Worm (Caenorhabditis elegans) whole organism, L1 larva: ENCODE measurements around the gene dct-12.

Experiments
- C34B4.2 ChIP-seq: sonication (generic microtip); optimal IDR thresholded peaks from 2 replicates; lab custom pipeline; 2017; ENCODE audit warnings: mild to moderate bottlenecking, missing genetic modification characterization, missing compliant biosample characterization
- alr-1 ChIP-seq: fragments of 200-800 bp; sonication (Bioruptor generic); optimal IDR thresholded peaks from 2 replicates; lab custom pipeline; 2018; ENCODE audit warnings: borderline replicate concordance, mild to moderate bottlenecking, missing genetic modification characterization, missing compliant biosample characterization
- aly-2 ChIP-seq: fragments of 150-350 bp; optimal IDR thresholded peaks from 2 replicates; lab custom pipeline; 2014; ENCODE audit warnings: missing biosample characterization, missing genetic modification characterization
- ama-1 ChIP-seq: fragments of 150-350 bp; optimal IDR thresholded peaks from 2 replicates; lab custom pipeline; 2014
- blmp-1 ChIP-seq: fragments of 150-350 bp; optimal IDR thresholded peaks from 2 replicates; lab custom pipeline; 2014; ENCODE audit warnings: missing biosample characterization, missing genetic modification characterization
- ceh-63 ChIP-seq: fragments of 200-800 bp; sonication (Bioruptor generic); optimal IDR thresholded peaks from 2 replicates; lab custom pipeline; 2018; ENCODE audit warnings: mild to moderate bottlenecking, missing genetic modification characterization, missing compliant biosample characterization
- ceh-82 ChIP-seq, 3 experiments: fragments of 150-350 bp in 1 of 3; sonication (generic microtip) in 2 of 3; optimal IDR thresholded peaks; 2 replicates each; lab custom pipeline; 2014 to 2017; ENCODE audit warnings: missing biosample characterization in 3 of 3, missing genetic modification characterization in 3 of 3
- ceh-90 ChIP-seq: sonication (generic microtip); optimal IDR thresholded peaks from 2 replicates; lab custom pipeline; 2016; ENCODE audit warnings: missing genetic modification characterization, missing compliant biosample characterization
- ces-1 ChIP-seq: fragments of 150-350 bp; optimal IDR thresholded peaks from 2 replicates; lab custom pipeline; 2014; ENCODE audit warnings: missing biosample characterization, missing genetic modification reagents, missing genetic modification characterization
- dpl-1 ChIP-seq, 3 experiments: fragments of 150-350 bp in 2 of 3; sonication (generic microtip) in 1 of 3; optimal IDR thresholded peaks; 2 replicates each; lab custom pipeline; 2014 to 2017; ENCODE audit warnings: missing biosample characterization in 3 of 3, missing genetic modification characterization in 3 of 3, missing genetic modification reagents in 3 of 3
- dsc-1 ChIP-seq: sonication (generic microtip); optimal IDR thresholded peaks from 2 replicates; lab custom pipeline; 2016; ENCODE audit warnings: mild to moderate bottlenecking, missing genetic modification characterization, missing compliant biosample characterization
- elt-2 ChIP-seq: sonication (generic microtip); optimal IDR thresholded peaks from 2 replicates; lab custom pipeline; 2016; ENCODE audit warnings: missing genetic modification characterization, mild to moderate bottlenecking, inconsistent platforms, missing compliant biosample characterization, missing genetic modification reagents
- elt-3 ChIP-seq, 6 experiments: fragments of 150-350 bp in 1 of 6; sonication (generic microtip); optimal IDR thresholded peaks; 2 replicates each; lab custom pipeline; 2017 to 2018; ENCODE audit warnings: missing biosample characterization in 6 of 6, missing genetic modification characterization in 6 of 6, inconsistent platforms in 1 of 6
- ets-5 ChIP-seq: fragments of 200-800 bp; sonication (Bioruptor generic); IDR thresholded peaks from 2 replicates; pipeline ENCODE4 v1.3.6; 2022; ENCODE audit warnings: missing genetic modification characterization, missing compliant biosample characterization
- fkh-10 ChIP-seq: sonication (generic microtip); optimal IDR thresholded peaks from 2 replicates; lab custom pipeline; 2017; ENCODE audit warnings: missing biosample characterization, missing genetic modification reagents, missing genetic modification characterization
- fkh-4 ChIP-seq: sonication (generic microtip); optimal IDR thresholded peaks from 2 replicates; lab custom pipeline; 2016; ENCODE audit warnings: missing compliant biosample characterization, missing genetic modification characterization, borderline replicate concordance
- hlh-17 ChIP-seq: fragments of 200-800 bp; sonication (Bioruptor generic); optimal IDR thresholded peaks from 2 replicates; lab custom pipeline; 2018; ENCODE audit warnings: missing genetic modification characterization, mild to moderate bottlenecking, missing compliant biosample characterization, moderate library complexity, borderline replicate concordance
- hpl-2 ChIP-seq: fragments of 150-350 bp; optimal IDR thresholded peaks from 2 replicates; lab custom pipeline; 2014; ENCODE audit warnings: missing biosample characterization, missing genetic modification reagents, missing genetic modification characterization
- irx-1 ChIP-seq: sonication (generic microtip); optimal IDR thresholded peaks from 2 replicates; lab custom pipeline; 2016; ENCODE audit warnings: missing genetic modification characterization, missing compliant biosample characterization
- isw-1 ChIP-seq: fragments of 200-800 bp; sonication (Bioruptor generic); IDR thresholded peaks from 2 replicates; pipeline ENCODE4 v1.3.6; 2022; ENCODE audit warnings: missing genetic modification characterization, missing compliant biosample characterization
- jun-1 ChIP-seq: fragments of 150-350 bp; optimal IDR thresholded peaks from 2 replicates; lab custom pipeline; 2014; ENCODE audit warnings: missing biosample characterization, missing genetic modification reagents, missing genetic modification characterization
- lin-13 ChIP-seq: fragments of 150-350 bp; optimal IDR thresholded peaks from 2 replicates; lab custom pipeline; 2014; ENCODE audit warnings: missing biosample characterization, missing genetic modification reagents, missing genetic modification characterization
- lin-14 ChIP-seq: fragments of 200-800 bp; sonication (Bioruptor generic); optimal IDR thresholded peaks from 2 replicates; lab custom pipeline; 2018; ENCODE audit warnings: mild to moderate bottlenecking, missing genetic modification characterization, moderate library complexity, missing compliant biosample characterization
- lin-15B ChIP-seq: fragments of 150-350 bp; sonication (generic microtip); optimal IDR thresholded peaks from 3 replicates; lab custom pipeline; 2014; ENCODE audit warnings: missing biosample characterization, missing genetic modification characterization
- lin-39 ChIP-seq: fragments of 150-350 bp; optimal IDR thresholded peaks from 2 replicates; lab custom pipeline; 2014; ENCODE audit warnings: missing biosample characterization, missing genetic modification reagents, missing genetic modification characterization
- lsy-2 ChIP-seq, 2 experiments: fragments of 150-350 bp; optimal IDR thresholded peaks; 2 replicates each; lab custom pipeline; 2014; ENCODE audit warnings: missing biosample characterization in 2 of 2, missing genetic modification characterization in 2 of 2
- mab-9 ChIP-seq: fragments of 200-800 bp; sonication (Bioruptor generic); IDR thresholded peaks from 2 replicates; pipeline ENCODE4 v1.3.6; 2022; ENCODE audit warnings: missing genetic modification reagents, missing genetic modification characterization, missing compliant biosample characterization
- mdl-1 ChIP-seq, 2 experiments: fragments of 150-350 bp; optimal IDR thresholded peaks; 2 replicates each; lab custom pipeline; 2014 to 2017; ENCODE audit warnings: missing biosample characterization in 2 of 2, missing genetic modification characterization in 2 of 2, inconsistent platforms in 1 of 2
- mef-2 ChIP-seq: fragments of 150-350 bp; optimal IDR thresholded peaks from 2 replicates; lab custom pipeline; 2014; ENCODE audit warnings: missing biosample characterization, missing genetic modification characterization
- mep-1 ChIP-seq: fragments of 150-350 bp; optimal IDR thresholded peaks from 2 replicates; lab custom pipeline; 2014; ENCODE audit warnings: missing biosample characterization, missing genetic modification characterization
- nhr-12 ChIP-seq: sonication (generic microtip); optimal IDR thresholded peaks from 2 replicates; lab custom pipeline; 2017; ENCODE audit warnings: missing biosample characterization, missing genetic modification characterization
- nhr-19 ChIP-seq: fragments of 200-800 bp; sonication (Bioruptor generic); conservative IDR thresholded peaks from 2 replicates; pipeline ENCODE4 v1.3.6; 2022; ENCODE audit warnings: missing genetic modification characterization, missing compliant biosample characterization
- nhr-20 ChIP-seq: sonication (generic microtip); optimal IDR thresholded peaks from 2 replicates; lab custom pipeline; 2016; ENCODE audit warnings: mild to moderate bottlenecking, missing genetic modification characterization, missing compliant biosample characterization
- nhr-71 ChIP-seq: sonication (generic microtip); optimal IDR thresholded peaks from 2 replicates; lab custom pipeline; 2016; ENCODE audit warnings: mild to moderate bottlenecking, missing genetic modification characterization, moderate library complexity, missing compliant biosample characterization
- nhr-76 ChIP-seq: sonication (generic microtip); optimal IDR thresholded peaks from 2 replicates; lab custom pipeline; 2017; ENCODE audit warnings: missing biosample characterization, missing genetic modification characterization
- nhr-85 ChIP-seq: sonication (generic microtip); peaks from one replicate; lab custom pipeline; 2016; ENCODE audit warnings: missing genetic modification characterization, inconsistent platforms, missing compliant biosample characterization
- pqm-1 ChIP-seq: sonication (generic microtip); optimal IDR thresholded peaks from 3 replicates; lab custom pipeline; 2017; ENCODE audit warnings: missing biosample characterization, missing genetic modification characterization
- rnt-1 ChIP-seq: sonication (generic microtip); optimal IDR thresholded peaks from 2 replicates; lab custom pipeline; 2016; ENCODE audit warnings: mild to moderate bottlenecking, missing genetic modification characterization, moderate library complexity, missing compliant biosample characterization
- skn-1 ChIP-seq: fragments of 150-350 bp; optimal IDR thresholded peaks from 2 replicates; lab custom pipeline; 2014; ENCODE audit warnings: missing biosample characterization, missing genetic modification characterization
- snpc-4 ChIP-seq: fragments of 150-350 bp; optimal IDR thresholded peaks from 2 replicates; lab custom pipeline; 2014; ENCODE audit warnings: missing biosample characterization, missing genetic modification characterization
- snu-23 ChIP-seq: sonication (generic microtip); optimal IDR thresholded peaks from 2 replicates; lab custom pipeline; 2016; ENCODE audit warnings: missing genetic modification characterization, missing compliant biosample characterization
- sox-4 ChIP-seq: sonication (generic microtip); optimal IDR thresholded peaks from 2 replicates; lab custom pipeline; 2016; ENCODE audit warnings: missing genetic modification characterization, missing compliant biosample characterization
- sptf-1 ChIP-seq: fragments of 150-350 bp; optimal IDR thresholded peaks from 2 replicates; lab custom pipeline; 2014; ENCODE audit warnings: missing biosample characterization, missing genetic modification characterization
- sup-37 ChIP-seq: fragments of 200-800 bp; sonication (Bioruptor generic); optimal IDR thresholded peaks from 2 replicates; lab custom pipeline; 2018; ENCODE audit warnings: mild to moderate bottlenecking, missing genetic modification characterization, missing compliant biosample characterization
- swsn-7 ChIP-seq: sonication (generic microtip); optimal IDR thresholded peaks from 2 replicates; lab custom pipeline; 2016; ENCODE audit warnings: missing genetic modification characterization, missing compliant biosample characterization
- tbx-2 ChIP-seq: sonication (generic microtip); optimal IDR thresholded peaks from 2 replicates; lab custom pipeline; 2016; ENCODE audit warnings: missing genetic modification characterization, missing compliant biosample characterization
- tlp-1 ChIP-seq: fragments of 150-350 bp; optimal IDR thresholded peaks from 2 replicates; lab custom pipeline; 2014; ENCODE audit warnings: missing biosample characterization, missing genetic modification characterization
- unc-130 ChIP-seq: fragments of 150-350 bp; optimal IDR thresholded peaks from 2 replicates; lab custom pipeline; 2017; ENCODE audit warnings: missing biosample characterization, missing genetic modification characterization, inconsistent platforms
- unc-98 ChIP-seq: fragments of 200-800 bp; sonication (Bioruptor generic); IDR thresholded peaks from 2 replicates; pipeline ENCODE4 v1.3.6; 2022; ENCODE audit warnings: missing genetic modification characterization, missing compliant biosample characterization
- xbp-1 ChIP-seq: sonication (generic microtip); optimal IDR thresholded peaks from 2 replicates; lab custom pipeline; 2016; ENCODE audit warnings: missing genetic modification characterization, missing compliant biosample characterization
- zag-1 ChIP-seq: fragments of 150-350 bp; optimal IDR thresholded peaks from 2 replicates; lab custom pipeline; 2014; ENCODE audit warnings: missing biosample characterization, missing genetic modification characterization
- zip-4 ChIP-seq: fragments of 200-800 bp; sonication (Bioruptor generic); optimal IDR thresholded peaks from 2 replicates; lab custom pipeline; 2018; ENCODE audit warnings: mild to moderate bottlenecking, missing genetic modification characterization, moderate library complexity, missing compliant biosample characterization
- ztf-11 ChIP-seq, 2 experiments: sonication (generic microtip); optimal IDR thresholded peaks; 2 replicates each; lab custom pipeline; 2016 to 2017; ENCODE audit warnings: missing genetic modification characterization in 2 of 2, missing biosample characterization in 1 of 2, missing compliant biosample characterization in 1 of 2
- ztf-4 ChIP-seq: fragments of 150-350 bp; optimal IDR thresholded peaks from 2 replicates; lab custom pipeline; 2014; ENCODE audit warnings: missing biosample characterization, missing genetic modification characterization

dct-12 gene

ce11 chrII:12459422-12459821 lies 27.2 kb upstream of the dct-12 start, which contains the start of gene tag-281 (continued):
- TF ChIP-seq lin-14 (GFP tag; lab: Kevin White, UChicago), result peak; percentile 89
- peak; percentile 84 for TF ChIP-seq lin-39 (tag; lab: Kevin White, UChicago)
- peak; percentile 86 for TF ChIP-seq jun-1 (tag; lab: Kevin White, UChicago)
- peak; percentile 94 for TF ChIP-seq nhr-71 (tag; lab: Kevin White, UChicago)
- peak; percentile 16 for TF ChIP-seq ztf-4 (tag; lab: Kevin White, UChicago)
- peak; percentile 89 for TF ChIP-seq nhr-20 (tag; lab: Kevin White, UChicago)
- peak in 2 of 6 experiments; percentile 74 to 86 for TF ChIP-seq elt-3 (tag; optimal IDR thresholded peaks at IDR 0.05; lab: Kevin White, UChicago)
- peak; percentile 47 for TF ChIP-seq sup-37
- TF ChIP-seq mef-2, result no peak
- TF ChIP-seq alr-1 (tag; lab: Kevin White, UChicago), result no peak
- TF ChIP-seq lin-15B, result peak; percentile 88
- TF ChIP-seq rnt-1, result peak; percentile 91
- no peak for TF ChIP-seq sptf-1 (tag; lab: Kevin White, UChicago)
- peak; percentile 45 for TF ChIP-seq sox-4
- no peak for TF ChIP-seq hlh-17
- peak; percentile 65 for TF ChIP-seq blmp-1
- peak; percentile 70 for TF ChIP-seq unc-130 (tag; lab: Kevin White, UChicago)
- peak in 1 of 2 experiments; percentile 69 for TF ChIP-seq mdl-1 (tag; optimal IDR thresholded peaks at IDR 0.05; lab: Kevin White, UChicago)
- no peak for TF ChIP-seq tlp-1 (tag; lab: Kevin White, UChicago)
- TF ChIP-seq pqm-1 (tag; lab: Kevin White, UChicago), result no peak
- peak; percentile 48 for TF ChIP-seq fkh-10
- peak; percentile 54; the same call in 1 of the 2 replicates for TF ChIP-seq mab-9 (GFP tag; lab: Robert Waterston, UW)
- TF ChIP-seq fkh-4 (tag; lab: Kevin White, UChicago), result no peak
- peak; percentile 91 to 93 for TF ChIP-seq lsy-2 (tag; optimal IDR thresholded peaks at IDR 0.05; lab: Kevin White, UChicago)
- TF ChIP-seq nhr-12 (tag; lab: Kevin White, UChicago), result no peak
- TF ChIP-seq zip-4 (GFP tag; lab: Kevin White, UChicago), result peak; percentile 42
- TF ChIP-seq xbp-1 (tag; lab: Kevin White, UChicago), result peak; percentile 87
- peak; percentile 91 for TF ChIP-seq mep-1 (tag; lab: Kevin White, UChicago)
- TF ChIP-seq snu-23 (GFP tag; lab: Kevin White, UChicago), result peak; percentile 91
- peak; percentile 93 for TF ChIP-seq nhr-85
- TF ChIP-seq aly-2 (tag; lab: Kevin White, UChicago), result peak; percentile 56
- TF ChIP-seq tbx-2 (tag; lab: Kevin White, UChicago), result peak; percentile 87
- no peak for TF ChIP-seq ets-5
- no peak for TF ChIP-seq ceh-63 (GFP tag; lab: Kevin White, UChicago)
- TF ChIP-seq dpl-1 (GFP tag; optimal IDR thresholded peaks at IDR 0.05; lab: Kevin White, UChicago), result peak; percentile 98 to 99 (median 98)
- peak; percentile 75 for TF ChIP-seq irx-1
- TF ChIP-seq ceh-90 (tag; lab: Kevin White, UChicago), result peak; percentile 20
- TF ChIP-seq nhr-19, result peak; percentile 89
- no peak for TF ChIP-seq ama-1 (lab: Kevin White, UChicago)
- peak; percentile 87 for TF ChIP-seq isw-1 (GFP tag; lab: Robert Waterston, UW)
- TF ChIP-seq hpl-2 (GFP tag; lab: Kevin White, UChicago), result no peak
- peak in 1 of 2 experiments; percentile 28 for TF ChIP-seq ztf-11 (tag; optimal IDR thresholded peaks at IDR 0.05; lab: Kevin White, UChicago)
- peak; percentile 84 for TF ChIP-seq dsc-1 (tag; lab: Kevin White, UChicago)
- no peak for TF ChIP-seq ces-1 (GFP tag; lab: Kevin White, UChicago)
- TF ChIP-seq zag-1, result no peak
- peak; percentile 80 to 93 (median 89) for TF ChIP-seq ceh-82 (tag; optimal IDR thresholded peaks at IDR 0.05; lab: Kevin White, UChicago)
- no peak for TF ChIP-seq C34B4.2 (tag; lab: Kevin White, UChicago)
- peak; percentile 84 for TF ChIP-seq skn-1
- peak; percentile 36; the same call in 1 of the 2 replicates for TF ChIP-seq unc-98 (GFP tag; lab: Robert Waterston, UW)
- TF ChIP-seq swsn-7, result peak; percentile 87
- peak; percentile 85 for TF ChIP-seq snpc-4 (tag; lab: Kevin White, UChicago)
- TF ChIP-seq lin-13 (GFP tag; lab: Kevin White, UChicago), result peak; percentile 86
- TF ChIP-seq nhr-76 (tag; lab: Kevin White, UChicago), result no peak
- TF ChIP-seq elt-2 (tag; lab: Kevin White, UChicago), result peak; percentile 48
